Fruit fly (Drosophila melanogaster) whole organism, prepupa: ENCODE measurements around the gene KdelR.
A peak's percentile ranks its signal among the peaks of the same experiment; 100 is the strongest.

Experiments used
- Blimp-1 ChIP-seq: fragments of 200-800 bp; sonication (Bioruptor generic); optimal IDR thresholded peaks from 3 replicates; lab custom pipeline; 2017; ENCODE audit warnings: missing biosample characterization, missing genetic modification characterization, mild to moderate bottlenecking, moderate library complexity, missing genetic modification reagents
- CG10631 ChIP-seq: fragments of 200-800 bp; sonication (Bioruptor generic); optimal IDR thresholded peaks from 2 replicates; lab custom pipeline; 2016; ENCODE audit warnings: missing biosample characterization, missing genetic modification characterization
- CG10669 ChIP-seq: fragments of 200-800 bp; sonication (Bioruptor generic); optimal IDR thresholded peaks from 3 replicates; lab custom pipeline; 2018; ENCODE audit warnings: missing biosample characterization, mild to moderate bottlenecking, missing genetic modification characterization, moderate library complexity
- CG11902 ChIP-seq: fragments of 200-800 bp; sonication (Bioruptor generic); optimal IDR thresholded peaks from 3 replicates; lab custom pipeline; 2016; ENCODE audit warnings: missing biosample characterization, missing genetic modification characterization
- CG15336 ChIP-seq: fragments of 200-800 bp; sonication (Bioruptor generic); IDR thresholded peaks from 2 replicates; pipeline ENCODE4 v1.3.6; 2022; ENCODE audit warnings: missing biosample characterization, missing genetic modification characterization
- CG1621 ChIP-seq: fragments of 200-800 bp; sonication (Bioruptor generic); optimal IDR thresholded peaks from 3 replicates; lab custom pipeline; 2018; ENCODE audit warnings: missing biosample characterization, mild to moderate bottlenecking, missing genetic modification characterization
- CG16779 ChIP-seq: fragments of 200-800 bp; sonication (Bioruptor generic); optimal IDR thresholded peaks from 3 replicates; lab custom pipeline; 2017; ENCODE audit warnings: missing biosample characterization, mild to moderate bottlenecking, missing genetic modification characterization
- CG3032 ChIP-seq: fragments of 200-800 bp; optimal IDR thresholded peaks from 2 replicates; lab custom pipeline; 2019; ENCODE audit warnings: missing biosample characterization, mild to moderate bottlenecking, missing genetic modification characterization, moderate library complexity
- CG31627 ChIP-seq: fragments of 200-800 bp; sonication (Bioruptor generic); optimal IDR thresholded peaks from 3 replicates; lab custom pipeline; 2016; ENCODE audit warnings: missing biosample characterization, missing genetic modification characterization
- CG32006 ChIP-seq: fragments of 200-800 bp; sonication (Bioruptor generic); optimal IDR thresholded peaks from 3 replicates; lab custom pipeline; 2017; ENCODE audit warnings: missing biosample characterization, mild to moderate bottlenecking, missing genetic modification characterization
- CG3919 ChIP-seq: fragments of 200-800 bp; sonication (Bioruptor generic); optimal IDR thresholded peaks from 3 replicates; lab custom pipeline; 2016; ENCODE audit warnings: missing biosample characterization, missing genetic modification characterization
- CG4318 ChIP-seq: fragments of 200-800 bp; sonication (Bioruptor generic); optimal IDR thresholded peaks from 3 replicates; lab custom pipeline; 2017; ENCODE audit warnings: missing biosample characterization, mild to moderate bottlenecking, missing genetic modification characterization
- CG6163 ChIP-seq: fragments of 200-800 bp; sonication (Bioruptor generic); IDR thresholded peaks from 3 replicates; pipeline ENCODE4 v1.3.6; 2022; ENCODE audit warnings: missing biosample characterization, missing genetic modification characterization
- CG6792 ChIP-seq: fragments of 200-800 bp; sonication (Bioruptor generic); optimal IDR thresholded peaks from 3 replicates; lab custom pipeline; 2016; ENCODE audit warnings: missing biosample characterization, missing genetic modification characterization
- CG6808 ChIP-seq: fragments of 200-800 bp; sonication (Bioruptor generic); optimal IDR thresholded peaks from 3 replicates; lab custom pipeline; 2017; ENCODE audit warnings: missing biosample characterization, missing genetic modification characterization, mild to moderate bottlenecking, moderate library complexity, missing genetic modification reagents
- CG8119 ChIP-seq: fragments of 200-800 bp; sonication (Bioruptor generic); IDR thresholded peaks from 3 replicates; pipeline ENCODE4 v1.3.6; 2022; ENCODE audit warnings: missing biosample characterization, missing genetic modification characterization
- CG8319 ChIP-seq: fragments of 200-800 bp; sonication (Bioruptor generic); optimal IDR thresholded peaks from 3 replicates; lab custom pipeline; 2016; ENCODE audit warnings: missing biosample characterization, missing genetic modification characterization
- CG8632 ChIP-seq: fragments of 200-800 bp; sonication (Bioruptor generic); optimal IDR thresholded peaks from 3 replicates; lab custom pipeline; 2016; ENCODE audit warnings: missing biosample characterization, missing genetic modification characterization
- Eip78C ChIP-seq: fragments of 200-800 bp; sonication (Bioruptor generic); peaks from one replicate; lab custom pipeline; 2016; ENCODE audit warnings: missing biosample characterization, missing genetic modification characterization
- Eip93F ChIP-seq: fragments of 200-800 bp; sonication (Bioruptor generic); optimal IDR thresholded peaks from 2 replicates; lab custom pipeline; 2016; ENCODE audit warnings: missing biosample characterization, mild to moderate bottlenecking, missing genetic modification characterization
- Ets21C ChIP-seq: fragments of 200-800 bp; sonication (Bioruptor generic); optimal IDR thresholded peaks from 3 replicates; lab custom pipeline; 2016; ENCODE audit warnings: missing biosample characterization, missing genetic modification characterization
- Ets96B ChIP-seq: fragments of 200-800 bp; optimal IDR thresholded peaks from 2 replicates; lab custom pipeline; 2019; ENCODE audit warnings: missing biosample characterization, mild to moderate bottlenecking, missing genetic modification characterization, moderate library complexity
- Hr38 ChIP-seq: sonication (Bioruptor generic); optimal IDR thresholded peaks from 2 replicates; lab custom pipeline; 2016; ENCODE audit warnings: missing biosample characterization, missing genetic modification characterization
- Hr39 ChIP-seq: fragments of 200-800 bp; sonication (Bioruptor generic); optimal IDR thresholded peaks from 2 replicates; lab custom pipeline; 2016; ENCODE audit warnings: missing biosample characterization, missing genetic modification characterization
- Hr4 ChIP-seq: fragments of 200-800 bp; sonication (Bioruptor generic); optimal IDR thresholded peaks from 3 replicates; lab custom pipeline; 2016; ENCODE audit warnings: missing biosample characterization, missing genetic modification characterization
- Lpt ChIP-seq: fragments of 200-800 bp; sonication (Bioruptor generic); optimal IDR thresholded peaks from 3 replicates; lab custom pipeline; 2016; ENCODE audit warnings: missing biosample characterization, missing genetic modification characterization
- Met ChIP-seq: fragments of 200-800 bp; sonication (Bioruptor generic); optimal IDR thresholded peaks from 3 replicates; lab custom pipeline; 2016; ENCODE audit warnings: missing biosample characterization, missing genetic modification characterization
- OdsH ChIP-seq: fragments of 200-800 bp; sonication (Bioruptor generic); optimal IDR thresholded peaks from 3 replicates; lab custom pipeline; 2016; ENCODE audit warnings: missing biosample characterization, missing genetic modification characterization
- Smox ChIP-seq: fragments of 200-800 bp; sonication (Bioruptor generic); optimal IDR thresholded peaks from 3 replicates; lab custom pipeline; 2016; ENCODE audit warnings: missing biosample characterization, missing genetic modification characterization
- Sox14 ChIP-seq: fragments of 200-800 bp; sonication (Bioruptor generic); optimal IDR thresholded peaks from 3 replicates; lab custom pipeline; 2016; ENCODE audit warnings: missing biosample characterization, missing genetic modification characterization
- Sox15 ChIP-seq: fragments of 200-800 bp; sonication (Bioruptor generic); optimal IDR thresholded peaks from 3 replicates; lab custom pipeline; 2016; ENCODE audit warnings: missing biosample characterization, missing genetic modification characterization
- acj6 ChIP-seq: fragments of 200-800 bp; sonication (Bioruptor generic); optimal IDR thresholded peaks from 3 replicates; lab custom pipeline; 2016; ENCODE audit warnings: missing biosample characterization, missing genetic modification characterization
- cyc ChIP-seq: fragments of 200-800 bp; sonication (Bioruptor generic); optimal IDR thresholded peaks from 3 replicates; lab custom pipeline; 2016; ENCODE audit warnings: missing biosample characterization, missing genetic modification characterization
- dac ChIP-seq: fragments of 200-800 bp; sonication (Bioruptor generic); optimal IDR thresholded peaks from 2 replicates; lab custom pipeline; 2017; ENCODE audit warnings: missing biosample characterization, mild to moderate bottlenecking, missing genetic modification characterization
- esn ChIP-seq: fragments of 200-800 bp; sonication (Bioruptor generic); optimal IDR thresholded peaks from 2 replicates; lab custom pipeline; 2016; ENCODE audit warnings: missing biosample characterization, mild to moderate bottlenecking, missing genetic modification characterization, moderate library complexity
- fd59A ChIP-seq: fragments of 200-800 bp; sonication (Bioruptor generic); optimal IDR thresholded peaks from 2 replicates; lab custom pipeline; 2017; ENCODE audit warnings: missing biosample characterization, mild to moderate bottlenecking, missing genetic modification characterization, missing genetic modification reagents
- fd85E ChIP-seq: fragments of 200-800 bp; sonication (Bioruptor generic); optimal IDR thresholded peaks from 3 replicates; lab custom pipeline; 2016; ENCODE audit warnings: missing biosample characterization, missing genetic modification characterization
- fkh ChIP-seq: fragments of 200-800 bp; sonication (Bioruptor generic); optimal IDR thresholded peaks from 3 replicates; lab custom pipeline; 2017; ENCODE audit warnings: missing biosample characterization, mild to moderate bottlenecking, missing genetic modification characterization, moderate library complexity
- lz ChIP-seq: fragments of 200-800 bp; sonication (Bioruptor generic); optimal IDR thresholded peaks from 3 replicates; lab custom pipeline; 2016; ENCODE audit warnings: missing biosample characterization, missing genetic modification characterization
- salr ChIP-seq, 2 experiments: fragments of 200-800 bp; sonication (Bioruptor generic); optimal IDR thresholded peaks; 3 replicates each; lab custom pipeline; 2016 to 2018; ENCODE audit warnings: missing biosample characterization in 2 of 2, missing genetic modification characterization in 2 of 2, mild to moderate bottlenecking in 1 of 2
- spab ChIP-seq: fragments of 200-800 bp; sonication (Bioruptor generic); optimal IDR thresholded peaks from 2 replicates; lab custom pipeline; 2017; ENCODE audit warnings: missing biosample characterization, mild to moderate bottlenecking, missing genetic modification characterization, missing genetic modification reagents
- ss ChIP-seq, 2 experiments: fragments of 200-800 bp; sonication (Bioruptor generic); optimal IDR thresholded peaks; 2 replicates in 1 of 2; 3 replicates in 1 of 2; lab custom pipeline; 2017 to 2018; ENCODE audit warnings: mild to moderate bottlenecking in 2 of 2, missing biosample characterization in 2 of 2, missing genetic modification characterization in 2 of 2, moderate library complexity in 1 of 2
- topi ChIP-seq: fragments of 200-800 bp; sonication (Bioruptor generic); optimal IDR thresholded peaks from 3 replicates; lab custom pipeline; 2016; ENCODE audit warnings: missing biosample characterization, missing genetic modification characterization
- vri ChIP-seq: fragments of 200-800 bp; sonication (Bioruptor generic); optimal IDR thresholded peaks from 3 replicates; lab custom pipeline; 2016; ENCODE audit warnings: missing biosample characterization, mild to moderate bottlenecking, missing genetic modification characterization

The KdelR gene

dm6 chr2L:10403803-10404315, 22.8 kb upstream of the KdelR start:
- TF ChIP-seq fd85E (no peak), Hr38 (no peak), CG8119 (GFP tag; lab: Robert Waterston, UW) (no peak), Hr39 (GFP tag; lab: Kevin White, UChicago) (no peak), acj6 (no peak), CG1621 (tag; lab: Kevin White, UChicago) (no peak), Eip78C (GFP tag; lab: Kevin White, UChicago) (peak; percentile 50), fkh (GFP tag; lab: Kevin White, UChicago) (peak; percentile 9), CG10669 (GFP tag; lab: Kevin White, UChicago) (peak; percentile 78)

DNA sequence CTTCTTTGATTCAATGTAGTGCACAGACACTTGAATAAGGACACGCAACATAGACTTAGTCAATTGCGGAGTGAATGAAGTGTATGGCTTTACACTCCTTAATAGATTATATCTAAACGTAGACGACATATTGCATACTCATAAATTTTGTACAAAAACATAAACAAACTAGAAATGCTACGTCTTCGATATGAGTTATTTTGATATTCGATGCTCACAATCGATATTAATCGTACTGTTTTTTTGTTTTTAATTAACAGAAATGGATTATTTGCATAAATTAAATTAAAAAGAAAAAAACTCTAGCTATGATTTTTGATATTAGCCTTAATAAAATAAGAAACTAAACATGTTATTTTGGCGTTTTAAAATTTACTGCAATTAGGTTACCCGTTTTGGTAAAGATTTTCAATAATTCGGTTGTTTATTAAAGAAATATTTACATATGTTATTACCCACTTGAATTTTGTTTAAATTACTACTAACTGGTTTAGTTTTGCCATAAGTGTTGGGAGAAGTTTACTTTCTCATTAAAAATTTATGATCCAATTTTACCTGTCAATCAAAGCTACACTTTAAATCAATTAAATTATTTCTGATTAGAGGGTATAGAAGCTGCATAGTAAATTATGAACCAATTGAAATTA, 21.6 kb upstream of the KdelR start, which contains the start of the genes CG17768, LSm-4 and Ir31a:
Gene CG17768, minus strand, starts transcription at position 196 of the 647 bp plus-strand sequence.
Gene LSm-4, minus strand, starts transcription at position 196 of the 647 bp plus-strand sequence.
Gene Ir31a, plus strand, starts transcription at position 558 of the 647 bp plus-strand sequence.
- TF ChIP-seq CG1621 (tag; lab: Kevin White, UChicago) (no peak), Eip78C (GFP tag; lab: Kevin White, UChicago) (peak; percentile 23), CG6163 (no peak), Blimp-1 (no peak), lz (GFP tag; lab: Kevin White, UChicago) (no peak), CG10669 (GFP tag; lab: Kevin White, UChicago) (no peak), fkh (GFP tag; lab: Kevin White, UChicago) (peak; percentile 33)

- no peak for TF ChIP-seq vri (GFP tag; lab: Kevin White, UChicago)
- TF ChIP-seq Lpt (GFP tag; lab: Kevin White, UChicago): no peak
- no peak for TF ChIP-seq Met
- no peak for TF ChIP-seq CG1621 (tag; lab: Kevin White, UChicago)
- peak; percentile 80 for TF ChIP-seq lz (GFP tag; lab: Kevin White, UChicago)
- no peak for TF ChIP-seq Smox (GFP tag; lab: Kevin White, UChicago)
- TF ChIP-seq CG6808: no peak
- peak; percentile 76 for TF ChIP-seq cyc (GFP tag; lab: Kevin White, UChicago)
- TF ChIP-seq CG8319: peak; percentile 60
- TF ChIP-seq fkh (GFP tag; lab: Kevin White, UChicago): peak; percentile 59
- no peak for TF ChIP-seq CG16779 (tag; lab: Kevin White, UChicago)
- no peak for TF ChIP-seq CG15336 (GFP tag; lab: Robert Waterston, UW)
- TF ChIP-seq CG31627: peak; percentile 77
- peak; percentile 36; the same call in 1 of the 3 replicates for TF ChIP-seq CG8119 (GFP tag; lab: Robert Waterston, UW)
- peak; percentile 39 for TF ChIP-seq dac (GFP tag; lab: Kevin White, UChicago)
- peak; percentile 2 for TF ChIP-seq Hr4 (GFP tag; lab: Kevin White, UChicago)
- no peak for TF ChIP-seq CG10631
- TF ChIP-seq Ets96B (tag; lab: Kevin White, UChicago): peak; percentile 37
- TF ChIP-seq spab (GFP tag; lab: Kevin White, UChicago): no peak
- TF ChIP-seq CG3919 (GFP tag; lab: Kevin White, UChicago): no peak
- peak; percentile 71 for TF ChIP-seq topi (GFP tag; lab: Kevin White, UChicago)
- TF ChIP-seq Sox15 (GFP tag; lab: Kevin White, UChicago): peak; percentile 47
- peak; percentile 61 for TF ChIP-seq Blimp-1
- peak; percentile 21 for TF ChIP-seq Eip93F (GFP tag; lab: Kevin White, UChicago)
- peak; percentile 59 for TF ChIP-seq CG6792 (GFP tag; lab: Kevin White, UChicago)
- TF ChIP-seq Ets21C (GFP tag; lab: Kevin White, UChicago): peak; percentile 6
- no peak for TF ChIP-seq Sox14
- no peak for TF ChIP-seq Hr38
- TF ChIP-seq CG32006 (GFP tag; lab: Kevin White, UChicago): no peak
- TF ChIP-seq fd85E: peak; percentile 63
- TF ChIP-seq CG11902 (GFP tag; lab: Kevin White, UChicago): peak; percentile 38
- peak; percentile 56 for TF ChIP-seq fd59A
- TF ChIP-seq OdsH (GFP tag; lab: Kevin White, UChicago): peak; percentile 58
- peak; percentile 32 for TF ChIP-seq CG8632 (GFP tag; lab: Kevin White, UChicago)
- TF ChIP-seq acj6: peak; percentile 70
- TF ChIP-seq salr (GFP tag; optimal IDR thresholded peaks at IDR 0.05; lab: Kevin White, UChicago): peak in 1 of 2 experiments; percentile 88
- no peak for TF ChIP-seq CG4318 (GFP tag; lab: Kevin White, UChicago)
- peak in 1 of 2 experiments; percentile 77 for TF ChIP-seq ss (GFP tag; optimal IDR thresholded peaks at IDR 0.05; lab: Kevin White, UChicago)
- peak; percentile 85 for TF ChIP-seq esn
- TF ChIP-seq CG3032: peak; percentile 62
Observed at dm6 chr2L:10408122-10408576, 18.5 kb upstream of the KdelR start, which contains the start of the genes Ip259 and RpS27A. Gene Ip259, plus strand, starts transcription at chr2L:10408352. Gene RpS27A, plus strand, starts transcription at chr2L:10408352.
